Worm (Caenorhabditis elegans) whole organism, mixed stage, embryonic: ENCODE measurements around the gene srz-95.

Experiments used
- bed-3 ChIP-seq: fragments of 200-800 bp; sonication (Bioruptor generic); optimal IDR thresholded peaks from 3 replicates; lab custom pipeline; 2018; ENCODE audit warnings: mild to moderate bottlenecking, missing genetic modification characterization, moderate library complexity, missing compliant biosample characterization
- blmp-1 ChIP-seq: fragments of 150-350 bp; optimal IDR thresholded peaks from 2 replicates; lab custom pipeline; 2014; ENCODE audit warnings: missing biosample characterization, missing genetic modification characterization
- ceh-39 ChIP-seq: fragments of 150-350 bp; optimal IDR thresholded peaks from 2 replicates; lab custom pipeline; 2014; ENCODE audit warnings: missing biosample characterization, missing genetic modification characterization
- ceh-43 ChIP-seq: fragments of 200-800 bp; sonication (Bioruptor generic); optimal IDR thresholded peaks from 2 replicates; lab custom pipeline; 2018; ENCODE audit warnings: mild to moderate bottlenecking, missing genetic modification characterization, moderate library complexity, missing compliant biosample characterization
- ceh-83 ChIP-seq: fragments of 200-800 bp; sonication (Bioruptor generic); optimal IDR thresholded peaks from 2 replicates; lab custom pipeline; 2018; ENCODE audit warnings: mild to moderate bottlenecking, missing genetic modification characterization, missing compliant biosample characterization
- ces-1 ChIP-seq: fragments of 150-350 bp; optimal IDR thresholded peaks from 2 replicates; lab custom pipeline; 2014; ENCODE audit warnings: missing biosample characterization, missing genetic modification reagents, missing genetic modification characterization
- cnd-1 ChIP-seq: fragments of 200-800 bp; sonication (Bioruptor generic); optimal IDR thresholded peaks from 2 replicates; lab custom pipeline; 2018; ENCODE audit warnings: mild to moderate bottlenecking, missing genetic modification characterization, missing compliant biosample characterization
- drap-1 ChIP-seq: fragments of 200-800 bp; sonication (Bioruptor generic); optimal IDR thresholded peaks from 3 replicates; lab custom pipeline; 2018; ENCODE audit warnings: mild to moderate bottlenecking, missing genetic modification characterization, missing compliant biosample characterization
- elt-1 ChIP-seq: sonication (generic microtip); optimal IDR thresholded peaks from 2 replicates; lab custom pipeline; 2017; ENCODE audit warnings: missing genetic modification characterization, mild to moderate bottlenecking, missing compliant biosample characterization, antibody characterized with exemption, moderate library complexity, borderline replicate concordance; ENCODE audit not compliant: insufficient read depth
- elt-3 ChIP-seq: fragments of 150-350 bp; optimal IDR thresholded peaks from 2 replicates; lab custom pipeline; 2014; ENCODE audit warnings: missing biosample characterization, missing genetic modification characterization
- ham-2 ChIP-seq: fragments of 200-800 bp; sonication (Bioruptor generic); optimal IDR thresholded peaks from 2 replicates; lab custom pipeline; 2018; ENCODE audit warnings: mild to moderate bottlenecking, missing genetic modification characterization, missing compliant biosample characterization
- hlh-1 ChIP-seq: fragments of 150-350 bp; optimal IDR thresholded peaks from 2 replicates; lab custom pipeline; 2014; ENCODE audit warnings: missing biosample characterization, missing genetic modification reagents, missing genetic modification characterization
- lin-13 ChIP-seq: fragments of 150-350 bp; optimal IDR thresholded peaks from 2 replicates; lab custom pipeline; 2014; ENCODE audit warnings: missing biosample characterization, missing genetic modification characterization
- lin-32 ChIP-seq: fragments of 200-800 bp; sonication (Bioruptor generic); optimal IDR thresholded peaks from 2 replicates; lab custom pipeline; 2018; ENCODE audit warnings: mild to moderate bottlenecking, missing genetic modification characterization, missing compliant biosample characterization
- lsy-2 ChIP-seq: fragments of 150-350 bp; optimal IDR thresholded peaks from 2 replicates; lab custom pipeline; 2014; ENCODE audit warnings: missing biosample characterization, missing genetic modification characterization
- mab-5 ChIP-seq: fragments of 150-350 bp; optimal IDR thresholded peaks from 2 replicates; lab custom pipeline; 2014; ENCODE audit warnings: missing biosample characterization, missing genetic modification characterization
- mls-2 ChIP-seq: sonication (generic microtip); optimal IDR thresholded peaks from 2 replicates; lab custom pipeline; 2016; ENCODE audit warnings: mild to moderate bottlenecking, missing genetic modification characterization, moderate library complexity, missing compliant biosample characterization
- nhr-12 ChIP-seq: fragments of 150-350 bp; optimal IDR thresholded peaks from 2 replicates; lab custom pipeline; 2014; ENCODE audit warnings: missing biosample characterization, missing genetic modification characterization
- nhr-2 ChIP-seq: fragments of 150-350 bp; optimal IDR thresholded peaks from 2 replicates; lab custom pipeline; 2014; ENCODE audit warnings: missing biosample characterization, missing genetic modification characterization
- nhr-237 ChIP-seq: fragments of 150-350 bp; optimal IDR thresholded peaks from 2 replicates; lab custom pipeline; 2014; ENCODE audit warnings: missing biosample characterization, missing genetic modification characterization
- nhr-28 ChIP-seq: fragments of 150-350 bp; optimal IDR thresholded peaks from 2 replicates; lab custom pipeline; 2014; ENCODE audit warnings: missing biosample characterization, missing genetic modification characterization
- nhr-76 ChIP-seq: sonication (generic microtip); optimal IDR thresholded peaks from 2 replicates; lab custom pipeline; 2017; ENCODE audit warnings: missing biosample characterization, missing genetic modification characterization
- pha-4 ChIP-seq: fragments of 150-350 bp; optimal IDR thresholded peaks from 2 replicates; lab custom pipeline; 2018; ENCODE audit warnings: missing biosample characterization, missing genetic modification reagents, missing genetic modification characterization
- sem-2 ChIP-seq: fragments of 200-800 bp; sonication (Bioruptor generic); optimal IDR thresholded peaks from 2 replicates; lab custom pipeline; 2018; ENCODE audit warnings: mild to moderate bottlenecking, missing genetic modification characterization, missing compliant biosample characterization
- snpc-4 ChIP-seq: fragments of 150-350 bp; optimal IDR thresholded peaks from 2 replicates; lab custom pipeline; 2014; ENCODE audit warnings: missing biosample characterization, missing genetic modification characterization
- sptf-1 ChIP-seq: sonication (generic microtip); optimal IDR thresholded peaks from 2 replicates; lab custom pipeline; 2017; ENCODE audit warnings: mild to moderate bottlenecking, missing genetic modification characterization, moderate library complexity, missing compliant biosample characterization
- tbx-8 ChIP-seq: fragments of 200-800 bp; sonication (Bioruptor generic); optimal IDR thresholded peaks from 2 replicates; lab custom pipeline; 2018; ENCODE audit warnings: mild to moderate bottlenecking, missing genetic modification characterization, moderate library complexity, missing compliant biosample characterization
- unc-120 ChIP-seq: sonication (generic microtip); optimal IDR thresholded peaks from 2 replicates; lab custom pipeline; 2017; ENCODE audit warnings: missing genetic modification characterization, missing compliant biosample characterization; ENCODE audit not compliant: poor library complexity, severe bottlenecking
- unc-39 ChIP-seq: fragments of 150-350 bp; optimal IDR thresholded peaks from 2 replicates; lab custom pipeline; 2014; ENCODE audit warnings: missing biosample characterization, missing genetic modification characterization
- unc-62 ChIP-seq: fragments of 150-350 bp; optimal IDR thresholded peaks from 2 replicates; lab custom pipeline; 2014; ENCODE audit warnings: missing biosample characterization, missing genetic modification reagents, missing genetic modification characterization
- zip-8 ChIP-seq: fragments of 150-350 bp; optimal IDR thresholded peaks from 2 replicates; lab custom pipeline; 2014; ENCODE audit warnings: missing biosample characterization, missing genetic modification characterization

Gene srz-95

ce11 chrV:17014050-17014449 lies 22.2 kb downstream of the srz-95 start, which contains the start of gene clc-13:
clc-13 (plus strand) TSS chrV:17014408.
- TF ChIP-seq snpc-4 (tag; lab: Kevin White, UChicago): no peak
- no peak for TF ChIP-seq ceh-43 (GFP tag; lab: Kevin White, UChicago)
- no peak for TF ChIP-seq mab-5
- TF ChIP-seq nhr-237 (tag; lab: Kevin White, UChicago): no peak
- TF ChIP-seq sem-2 (GFP tag; lab: Kevin White, UChicago): no peak
- no peak for TF ChIP-seq bed-3 (GFP tag; lab: Kevin White, UChicago)
- no peak for TF ChIP-seq lin-13
- TF ChIP-seq nhr-12 (tag; lab: Kevin White, UChicago): no peak
- TF ChIP-seq ham-2 (GFP tag; lab: Kevin White, UChicago): no peak
- no peak for TF ChIP-seq hlh-1
- no peak for TF ChIP-seq ceh-83 (GFP tag; lab: Kevin White, UChicago)
- no peak for TF ChIP-seq zip-8 (tag; lab: Kevin White, UChicago)

ce11 chrV:17016787-17017186 lies 25.0 kb downstream of the srz-95 start, which contains the start of gene srh-97:
srh-97 (plus strand) TSS chrV:17017087.
- TF ChIP-seq unc-62 (GFP tag; lab: Kevin White, UChicago): no peak
- TF ChIP-seq nhr-12 (tag; lab: Kevin White, UChicago): no peak
- TF ChIP-seq drap-1: no peak
- TF ChIP-seq ceh-43 (GFP tag; lab: Kevin White, UChicago): no peak
- no peak for TF ChIP-seq lsy-2 (tag; lab: Kevin White, UChicago)
- TF ChIP-seq zip-8 (tag; lab: Kevin White, UChicago): no peak
- TF ChIP-seq tbx-8 (GFP tag; lab: Kevin White, UChicago): no peak
- TF ChIP-seq mls-2 (tag; lab: Kevin White, UChicago): no peak
- no peak for TF ChIP-seq mab-5
- TF ChIP-seq ces-1 (GFP tag; lab: Kevin White, UChicago): no peak
- no peak for TF ChIP-seq cnd-1 (tag; lab: Kevin White, UChicago)
- TF ChIP-seq blmp-1: no peak
- no peak for TF ChIP-seq sptf-1
- TF ChIP-seq, all 35 proteins: peak for 0

ce11 chrV:17019690-17020089 lies 27.9 kb downstream of the srz-95 start, which contains the start of gene F49H6.17:
F49H6.17 (plus strand) TSS chrV:17019990.
- TF ChIP-seq drap-1 (no peak), blmp-1 (no peak), ceh-83 (GFP tag; lab: Kevin White, UChicago) (no peak), zip-8 (tag; lab: Kevin White, UChicago) (no peak), elt-3 (tag; lab: Kevin White, UChicago) (no peak), nhr-237 (tag; lab: Kevin White, UChicago) (no peak), tbx-8 (GFP tag; lab: Kevin White, UChicago) (no peak)
- TF ChIP-seq, all 35 proteins: peak for 0

- TF ChIP-seq zip-8 (tag; lab: Kevin White, UChicago) (no peak), nhr-237 (tag; lab: Kevin White, UChicago) (no peak), ceh-43 (GFP tag; lab: Kevin White, UChicago) (no peak), cnd-1 (tag; lab: Kevin White, UChicago) (no peak), pha-4 (tag; lab: Kevin White, UChicago) (no peak), mab-5 (no peak), snpc-4 (tag; lab: Kevin White, UChicago) (no peak), lsy-2 (tag; lab: Kevin White, UChicago) (no peak), nhr-28 (tag; lab: Kevin White, UChicago) (no peak), blmp-1 (no peak), ces-1 (GFP tag; lab: Kevin White, UChicago) (no peak)
These were observed 29.5 kb downstream of the srz-95 start, which contains the start of gene F49H6.12 for ce11 chrV:17021361-17021760. F49H6.12 (minus strand) TSS chrV:17021461.

- TF ChIP-seq zip-8 (tag; lab: Kevin White, UChicago) (no peak), lin-13 (no peak), elt-1 (no peak), lin-32 (GFP tag; lab: Kevin White, UChicago) (no peak), mls-2 (tag; lab: Kevin White, UChicago) (no peak), mab-5 (no peak), unc-39 (tag; lab: Kevin White, UChicago) (no peak), snpc-4 (tag; lab: Kevin White, UChicago) (no peak), cnd-1 (tag; lab: Kevin White, UChicago) (no peak), nhr-76 (tag; lab: Kevin White, UChicago) (no peak), drap-1 (no peak), tbx-8 (GFP tag; lab: Kevin White, UChicago) (no peak), unc-120 (tag; lab: Kevin White, UChicago) (no peak), nhr-2 (tag; lab: Kevin White, UChicago) (no peak), ceh-39 (tag; lab: Kevin White, UChicago) (no peak), blmp-1 (no peak)
- TF ChIP-seq, all 35 proteins: peak for 0
These were observed 30.9 kb downstream of the srz-95 start, which contains the start of the genes F49H6.8 and F49H6.5 for ce11 chrV:17022613-17023322. F49H6.8 (minus strand) TSS chrV:17022663. F49H6.5 (plus strand) TSS chrV:17023241.
